Worm (Caenorhabditis elegans) whole organism, early embryonic: ENCODE results near the gene him-5.

ENCODE experiments used
- F13C5.2 ChIP-seq: sonication (generic microtip); optimal IDR thresholded peaks from 2 replicates; lab custom pipeline; 2017; ENCODE audit warnings: mild to moderate bottlenecking, missing genetic modification characterization, inconsistent platforms, missing compliant biosample characterization
- aly-1 ChIP-seq: sonication (generic microtip); optimal IDR thresholded peaks from 2 replicates; lab custom pipeline; 2016; ENCODE audit warnings: missing genetic modification characterization, missing compliant biosample characterization
- ama-1 ChIP-seq: fragments of 150-350 bp; optimal IDR thresholded peaks from 2 replicates; lab custom pipeline; 2014
- ceh-13 ChIP-seq: fragments of 200-800 bp; sonication (Bioruptor generic); optimal IDR thresholded peaks from 2 replicates; lab custom pipeline; 2018; ENCODE audit warnings: mild to moderate bottlenecking, missing genetic modification characterization, missing compliant biosample characterization
- ceh-36 ChIP-seq: sonication (generic microtip); optimal IDR thresholded peaks from 2 replicates; lab custom pipeline; 2016; ENCODE audit warnings: missing genetic modification characterization, inconsistent platforms, missing compliant biosample characterization
- ets-7 ChIP-seq: sonication (generic microtip); optimal IDR thresholded peaks from 2 replicates; lab custom pipeline; 2016; ENCODE audit warnings: missing genotype, missing genetic modification characterization, missing compliant biosample characterization
- hmbx-1 ChIP-seq: sonication (generic microtip); optimal IDR thresholded peaks from 2 replicates; lab custom pipeline; 2016; ENCODE audit warnings: mild to moderate bottlenecking, missing genetic modification characterization, missing compliant biosample characterization
- hmg-4 ChIP-seq: fragments of 200-800 bp; sonication (Bioruptor generic); optimal IDR thresholded peaks from 2 replicates; lab custom pipeline; 2018; ENCODE audit warnings: mild to moderate bottlenecking, missing genetic modification characterization, missing compliant biosample characterization
- hnd-1 ChIP-seq: sonication (generic microtip); optimal IDR thresholded peaks from 2 replicates; lab custom pipeline; 2016; ENCODE audit warnings: missing genetic modification characterization, missing compliant biosample characterization
- pes-1 ChIP-seq: fragments of 200-800 bp; sonication (Bioruptor generic); IDR thresholded peaks from 2 replicates; pipeline ENCODE4 v1.3.6; 2022; ENCODE audit warnings: missing genetic modification reagents, missing genetic modification characterization, missing compliant biosample characterization
- scrt-1 ChIP-seq: fragments of 200-800 bp; sonication (Bioruptor generic); IDR thresholded peaks from 2 replicates; pipeline ENCODE4 v1.3.6; 2022; ENCODE audit warnings: missing genetic modification characterization, missing compliant biosample characterization

ce11 chrV:14090309-14090967 is at the start of gene him-5, which contains the start of gene D1086.5:
- no peak for TF ChIP-seq ceh-13 (GFP tag; lab: Kevin White, UChicago)
- TF ChIP-seq ets-7 (tag; lab: Kevin White, UChicago): no peak
- TF ChIP-seq hnd-1: no peak
- TF ChIP-seq hmg-4 (GFP tag; lab: Kevin White, UChicago): no peak
- TF ChIP-seq ama-1 (lab: Kevin White, UChicago): no peak
- TF ChIP-seq ceh-36 (tag; lab: Kevin White, UChicago): no peak
- no peak for TF ChIP-seq F13C5.2 (tag; lab: Kevin White, UChicago)
- TF ChIP-seq pes-1: no peak
- TF ChIP-seq hmbx-1 (tag; lab: Kevin White, UChicago): no peak
- no peak for TF ChIP-seq aly-1
- no peak for TF ChIP-seq scrt-1
